Worm (Caenorhabditis elegans) whole organism, early embryonic: ENCODE measurements around the gene Y75B8A.13.

Source experiments
- B0310.2 ChIP-seq: sonication (generic microtip); optimal IDR thresholded peaks from 2 replicates; lab custom pipeline; 2016; ENCODE audit warnings: mild to moderate bottlenecking, missing genetic modification characterization, missing compliant biosample characterization
- F13C5.2 ChIP-seq: sonication (generic microtip); optimal IDR thresholded peaks from 2 replicates; lab custom pipeline; 2017; ENCODE audit warnings: mild to moderate bottlenecking, missing genetic modification characterization, inconsistent platforms, missing compliant biosample characterization
- aly-1 ChIP-seq: sonication (generic microtip); optimal IDR thresholded peaks from 2 replicates; lab custom pipeline; 2016; ENCODE audit warnings: missing genetic modification characterization, missing compliant biosample characterization
- ama-1 ChIP-seq: fragments of 150-350 bp; optimal IDR thresholded peaks from 2 replicates; lab custom pipeline; 2014
- ceh-13 ChIP-seq: fragments of 200-800 bp; sonication (Bioruptor generic); optimal IDR thresholded peaks from 2 replicates; lab custom pipeline; 2018; ENCODE audit warnings: mild to moderate bottlenecking, missing genetic modification characterization, missing compliant biosample characterization
- ceh-36 ChIP-seq: sonication (generic microtip); optimal IDR thresholded peaks from 2 replicates; lab custom pipeline; 2016; ENCODE audit warnings: missing genetic modification characterization, inconsistent platforms, missing compliant biosample characterization
- ets-7 ChIP-seq: sonication (generic microtip); optimal IDR thresholded peaks from 2 replicates; lab custom pipeline; 2016; ENCODE audit warnings: missing genotype, missing genetic modification characterization, missing compliant biosample characterization
- flt-1 ChIP-seq: fragments of 200-800 bp; sonication (Bioruptor generic); IDR thresholded peaks from 2 replicates; pipeline ENCODE4 v1.3.6; 2022; ENCODE audit warnings: missing genetic modification characterization, missing compliant biosample characterization
- hmbx-1 ChIP-seq: sonication (generic microtip); optimal IDR thresholded peaks from 2 replicates; lab custom pipeline; 2016; ENCODE audit warnings: mild to moderate bottlenecking, missing genetic modification characterization, missing compliant biosample characterization
- hmg-4 ChIP-seq: fragments of 200-800 bp; sonication (Bioruptor generic); optimal IDR thresholded peaks from 2 replicates; lab custom pipeline; 2018; ENCODE audit warnings: mild to moderate bottlenecking, missing genetic modification characterization, missing compliant biosample characterization
- hnd-1 ChIP-seq: sonication (generic microtip); optimal IDR thresholded peaks from 2 replicates; lab custom pipeline; 2016; ENCODE audit warnings: missing genetic modification characterization, missing compliant biosample characterization
- pes-1 ChIP-seq: fragments of 200-800 bp; sonication (Bioruptor generic); IDR thresholded peaks from 2 replicates; pipeline ENCODE4 v1.3.6; 2022; ENCODE audit warnings: missing genetic modification reagents, missing genetic modification characterization, missing compliant biosample characterization
- scrt-1 ChIP-seq: fragments of 200-800 bp; sonication (Bioruptor generic); IDR thresholded peaks from 2 replicates; pipeline ENCODE4 v1.3.6; 2022; ENCODE audit warnings: missing genetic modification characterization, missing compliant biosample characterization
- sea-1 ChIP-seq: fragments of 200-800 bp; sonication (Bioruptor generic); conservative IDR thresholded peaks from 2 replicates; pipeline ENCODE4 v1.3.6; 2022; ENCODE audit warnings: missing genetic modification characterization, missing compliant biosample characterization
- tbx-11 ChIP-seq: fragments of 200-800 bp; sonication (Bioruptor generic); IDR thresholded peaks from 2 replicates; pipeline ENCODE4 v1.3.6; 2022; ENCODE audit warnings: missing genetic modification characterization, missing compliant biosample characterization
- tbx-37 ChIP-seq: fragments of 200-800 bp; sonication (Bioruptor generic); conservative IDR thresholded peaks from 2 replicates; pipeline ENCODE4 v1.3.6; 2022; ENCODE audit warnings: missing genetic modification reagents, missing genetic modification characterization, missing compliant biosample characterization
- tra-4 ChIP-seq: sonication (generic microtip); optimal IDR thresholded peaks from 2 replicates; lab custom pipeline; 2017; ENCODE audit warnings: missing genetic modification characterization, missing compliant biosample characterization

The Y75B8A.13 gene

DNA sequence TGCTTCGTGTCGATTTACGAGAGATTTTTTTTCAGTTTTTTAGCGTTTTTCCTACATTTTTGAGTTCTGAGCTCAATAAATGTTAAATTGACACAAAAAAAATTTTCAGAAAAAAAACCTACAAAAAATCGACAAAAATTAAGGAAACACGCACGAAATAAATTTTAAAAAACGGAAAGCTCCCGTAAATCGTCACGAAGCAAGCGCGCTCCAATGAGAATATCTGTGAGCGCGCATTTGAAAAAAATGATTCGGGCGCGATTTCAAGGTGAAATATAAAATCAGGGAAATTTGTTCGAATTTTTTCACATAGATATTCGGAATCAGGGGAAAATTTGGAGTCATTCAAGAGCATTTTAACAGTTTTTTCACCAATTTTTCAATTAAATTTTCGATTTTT lies 7.7 kb upstream of the Y75B8A.13 start:
- TF ChIP-seq tbx-11 (GFP tag; lab: Robert Waterston, UW): no peak
- no peak for TF ChIP-seq scrt-1 (GFP tag; lab: Robert Waterston, UW)
- no peak for TF ChIP-seq aly-1 (tag; lab: Kevin White, UChicago)
- TF ChIP-seq ama-1: no peak
- no peak for TF ChIP-seq tra-4 (tag; lab: Kevin White, UChicago)
- no peak for TF ChIP-seq ceh-13 (GFP tag; lab: Kevin White, UChicago)
- no peak for TF ChIP-seq ceh-36 (tag; lab: Kevin White, UChicago)
- TF ChIP-seq ets-7 (tag; lab: Kevin White, UChicago): no peak
- no peak for TF ChIP-seq F13C5.2 (tag; lab: Kevin White, UChicago)

DNA sequence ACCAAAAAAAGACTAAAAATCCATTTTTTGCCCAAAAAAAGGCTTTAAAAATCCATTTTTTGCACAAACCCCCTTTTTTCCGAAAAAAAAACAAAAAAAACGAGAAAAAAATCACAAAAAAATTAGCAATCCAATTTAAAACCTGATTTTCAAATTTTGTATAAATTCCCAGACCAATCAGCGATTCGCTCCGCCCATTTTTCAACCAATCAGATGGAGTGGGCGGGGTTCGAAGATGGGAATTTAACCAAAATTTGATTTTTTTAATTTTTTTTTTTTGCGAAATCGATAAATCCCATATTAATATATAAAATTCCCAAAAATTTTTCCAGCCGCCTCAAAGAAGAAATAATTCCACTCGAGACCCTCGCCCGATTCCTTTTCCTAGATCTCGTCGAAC lies 6.0 kb upstream of the Y75B8A.13 start:
- TF ChIP-seq ceh-13 (GFP tag; lab: Kevin White, UChicago) (no peak), ets-7 (tag; lab: Kevin White, UChicago) (no peak), hmbx-1 (no peak), ama-1 (no peak), ceh-36 (tag; lab: Kevin White, UChicago) (no peak), tbx-11 (GFP tag; lab: Robert Waterston, UW) (no peak), flt-1 (GFP tag; lab: Robert Waterston, UW) (no peak), hmg-4 (GFP tag; lab: Kevin White, UChicago) (no peak), pes-1 (no peak), sea-1 (no peak), tbx-37 (GFP tag; lab: Robert Waterston, UW) (no peak), B0310.2 (no peak), hnd-1 (tag; lab: Kevin White, UChicago) (no peak)

DNA sequence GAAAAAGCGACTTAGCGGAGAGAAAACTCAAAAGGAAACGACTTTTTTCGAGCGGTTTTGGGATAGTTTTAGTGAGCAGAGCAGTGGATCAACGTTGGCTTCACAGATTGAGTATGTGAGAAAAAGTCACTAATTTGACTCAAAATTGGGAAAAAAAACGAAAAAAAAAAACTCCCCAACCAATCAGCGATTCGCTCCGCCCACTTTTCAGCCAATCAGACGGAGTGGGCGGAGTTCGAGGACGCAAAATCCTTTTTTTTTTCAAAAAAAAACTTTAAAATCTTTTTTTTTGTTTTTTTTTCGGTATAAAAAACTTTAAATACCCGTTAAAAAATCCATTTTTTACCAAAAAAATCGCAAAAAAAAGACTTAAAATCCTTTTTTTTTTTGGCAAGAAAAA lies 5.3 kb upstream of the Y75B8A.13 start:
- TF ChIP-seq hnd-1 (tag; lab: Kevin White, UChicago) (no peak), flt-1 (GFP tag; lab: Robert Waterston, UW) (no peak), sea-1 (no peak), F13C5.2 (tag; lab: Kevin White, UChicago) (no peak), ama-1 (no peak), ets-7 (tag; lab: Kevin White, UChicago) (no peak), tbx-11 (GFP tag; lab: Robert Waterston, UW) (no peak), ceh-13 (GFP tag; lab: Kevin White, UChicago) (no peak), hmbx-1 (no peak), scrt-1 (GFP tag; lab: Robert Waterston, UW) (no peak)

DNA sequence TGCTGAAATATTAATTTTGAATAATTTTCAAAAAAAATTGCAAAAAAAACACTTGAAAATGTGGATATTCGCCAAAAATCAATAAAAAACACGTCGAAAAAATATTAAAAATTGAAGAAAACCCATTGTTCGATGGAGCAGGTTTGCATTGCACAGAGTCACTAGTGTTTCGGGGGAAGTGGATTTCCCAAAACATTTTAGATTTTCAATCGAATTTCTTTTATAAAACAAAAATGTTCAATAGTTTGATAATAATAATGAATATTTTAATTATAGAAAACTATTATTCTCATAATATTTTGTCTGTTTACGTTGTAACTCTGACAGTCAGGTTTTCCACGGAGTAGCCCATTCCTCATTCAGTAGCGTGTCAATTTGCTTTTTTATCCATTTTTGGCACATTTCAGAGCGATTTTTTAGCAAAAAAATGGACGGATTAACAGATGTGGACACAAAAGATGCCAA lies 3.2 kb upstream of the Y75B8A.13 start, which contains the start of the genes gex-4 and gphr-1:
gex-4 (minus strand) TSS at position 2 of the 465 bp plus-strand sequence.
gphr-1 (plus strand) TSS at position 415 of the 465 bp plus-strand sequence.
- no peak for TF ChIP-seq B0310.2
- no peak for TF ChIP-seq ets-7 (tag; lab: Kevin White, UChicago)
- 0 out of 2 replicates have a peak, but pooled peaks have one; percentile 2 for TF ChIP-seq tbx-37 (GFP tag; lab: Robert Waterston, UW)

DNA sequence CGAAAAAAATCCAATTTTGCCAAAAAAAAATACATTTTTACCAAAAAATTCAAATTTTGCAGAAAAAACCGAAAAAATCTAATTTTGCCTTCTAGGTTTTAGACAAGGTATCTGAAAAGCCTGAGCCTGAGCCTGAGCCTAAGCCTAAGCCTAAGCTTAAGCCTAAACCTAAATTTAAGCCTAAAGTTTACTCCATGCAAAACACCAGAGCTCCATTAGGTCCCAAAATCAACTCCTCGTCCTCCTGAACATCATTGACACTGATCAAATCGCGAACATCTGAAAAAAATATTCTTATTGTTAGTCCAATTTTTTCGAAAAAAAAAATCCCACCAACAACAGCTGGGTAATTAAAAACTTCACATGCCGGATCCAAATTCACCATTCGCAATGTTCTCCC lies 2.6 kb upstream of the Y75B8A.13 start:
- TF ChIP-seq flt-1 (GFP tag; lab: Robert Waterston, UW): no peak
- TF ChIP-seq tbx-11 (GFP tag; lab: Robert Waterston, UW): no peak

DNA sequence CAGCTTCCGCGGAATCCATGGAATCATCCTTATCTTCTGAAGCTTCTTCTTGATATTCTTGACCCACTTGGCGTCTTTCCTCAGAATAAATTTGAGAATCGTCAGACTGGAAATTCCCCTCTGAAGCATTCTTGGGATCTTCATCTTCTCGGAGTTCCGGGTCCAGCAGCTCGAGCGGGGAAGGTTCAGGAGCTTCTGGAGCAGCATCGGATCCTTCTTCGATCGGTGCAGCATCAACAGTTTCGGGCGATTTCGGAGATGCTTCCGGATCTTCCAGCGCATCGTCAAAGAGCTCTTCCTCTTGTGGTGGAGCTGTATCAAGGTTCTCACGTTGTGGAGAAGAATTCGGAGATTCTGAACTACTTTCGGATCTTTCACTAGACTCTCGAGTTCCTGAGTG lies 7.9 kb downstream of the Y75B8A.13 start:
- TF ChIP-seq tbx-11 (GFP tag; lab: Robert Waterston, UW) (no peak), B0310.2 (no peak), aly-1 (tag; lab: Kevin White, UChicago) (no peak), flt-1 (GFP tag; lab: Robert Waterston, UW) (no peak), ama-1 (no peak)

ce11 chrIII:12205271-12205670 lies 10.2 kb downstream of the Y75B8A.13 start:
- no peak for TF ChIP-seq F13C5.2 (tag; lab: Kevin White, UChicago)
- no peak for TF ChIP-seq tbx-37 (GFP tag; lab: Robert Waterston, UW)
- TF ChIP-seq sea-1: no peak
- no peak for TF ChIP-seq ceh-36 (tag; lab: Kevin White, UChicago)
- no peak for TF ChIP-seq aly-1 (tag; lab: Kevin White, UChicago)
- TF ChIP-seq hmg-4 (GFP tag; lab: Kevin White, UChicago): no peak
- no peak for TF ChIP-seq ceh-13 (GFP tag; lab: Kevin White, UChicago)
- TF ChIP-seq hmbx-1: no peak
- TF ChIP-seq pes-1: no peak
- no peak for TF ChIP-seq tbx-11 (GFP tag; lab: Robert Waterston, UW)
- TF ChIP-seq tra-4 (tag; lab: Kevin White, UChicago): no peak
- TF ChIP-seq hnd-1 (tag; lab: Kevin White, UChicago): no peak
- no peak for TF ChIP-seq B0310.2
- TF ChIP-seq flt-1 (GFP tag; lab: Robert Waterston, UW): no peak

ce11 chrIII:12202437-12202836 lies 13.1 kb downstream of the Y75B8A.13 start, which contains the start of gene osm-12:
Gene osm-12, minus strand, starts transcription at chrIII:12202537.
- TF ChIP-seq hmg-4 (GFP tag; lab: Kevin White, UChicago) (no peak), ceh-13 (GFP tag; lab: Kevin White, UChicago) (no peak), sea-1 (no peak), B0310.2 (no peak), hmbx-1 (no peak)

DNA sequence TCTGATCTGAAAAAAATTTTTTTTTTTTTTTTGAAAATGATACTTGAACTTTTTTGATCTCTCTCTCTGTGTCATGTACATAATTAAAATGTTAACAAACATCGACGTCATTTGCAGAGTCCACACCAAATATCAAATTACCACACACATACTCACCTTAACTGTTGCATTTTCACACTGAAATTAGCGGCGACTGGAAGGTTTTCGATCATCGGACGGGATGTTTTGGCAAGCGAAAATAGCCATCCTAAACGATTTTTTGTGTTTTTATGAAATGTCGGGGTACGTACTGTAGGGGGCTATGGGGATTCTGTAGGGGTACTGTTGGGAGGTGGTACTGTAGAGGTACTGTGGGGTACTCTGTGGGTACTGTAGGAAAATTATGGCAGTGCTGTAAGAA lies 17.4 kb downstream of the Y75B8A.13 start:
- no peak for TF ChIP-seq hmg-4 (GFP tag; lab: Kevin White, UChicago)
- TF ChIP-seq ceh-36 (tag; lab: Kevin White, UChicago): no peak
- no peak for TF ChIP-seq hnd-1 (tag; lab: Kevin White, UChicago)
- no peak for TF ChIP-seq hmbx-1
- TF ChIP-seq F13C5.2 (tag; lab: Kevin White, UChicago): no peak
- TF ChIP-seq ets-7 (tag; lab: Kevin White, UChicago): no peak
- no peak for TF ChIP-seq pes-1
- no peak for TF ChIP-seq ceh-13 (GFP tag; lab: Kevin White, UChicago)
- TF ChIP-seq scrt-1 (GFP tag; lab: Robert Waterston, UW): no peak
- TF ChIP-seq tbx-37 (GFP tag; lab: Robert Waterston, UW): no peak
- TF ChIP-seq tbx-11 (GFP tag; lab: Robert Waterston, UW): no peak
- TF ChIP-seq ama-1: no peak
- TF ChIP-seq sea-1: no peak
